Fruit fly (Drosophila melanogaster) whole organism, embryonic: ENCODE measurements around the gene CG32354.

ENCODE experiments used
- CG11723 ChIP-seq: fragments of 200-800 bp; sonication (Bioruptor generic); optimal IDR thresholded peaks from 2 replicates; lab custom pipeline; 2017; ENCODE audit warnings: missing biosample characterization, mild to moderate bottlenecking, missing genetic modification characterization
- CG18764 ChIP-seq: fragments of 200-800 bp; sonication (Bioruptor generic); optimal IDR thresholded peaks from 3 replicates; lab custom pipeline; 2016; ENCODE audit warnings: missing biosample characterization, missing genetic modification characterization
- CG2199 ChIP-seq: fragments of 200-800 bp; sonication (Bioruptor generic); IDR thresholded peaks from 3 replicates; pipeline ENCODE4 v1.3.6; 2022; ENCODE audit warnings: missing biosample characterization, missing genetic modification characterization
- CG32772 ChIP-seq: fragments of 200-800 bp; sonication (Bioruptor generic); IDR thresholded peaks from 2 replicates; pipeline ENCODE4 v1.3.6; 2022; ENCODE audit warnings: missing biosample characterization, missing genetic modification characterization
- CG4730 ChIP-seq: fragments of 200-800 bp; sonication (Bioruptor generic); IDR thresholded peaks from 2 replicates; pipeline ENCODE4 v1.3.6; 2022; ENCODE audit warnings: missing biosample characterization, missing genetic modification characterization
- Dfd ChIP-seq, 2 experiments: fragments of >200 bp; optimal IDR thresholded peaks; 2 replicates each; lab custom pipeline; 2017; ENCODE audit warnings: missing biosample characterization in 2 of 2, missing genetic modification characterization in 2 of 2
- Fer1 ChIP-seq: fragments of 200-800 bp; sonication (Bioruptor generic); optimal IDR thresholded peaks from 2 replicates; lab custom pipeline; 2017; ENCODE audit warnings: missing biosample characterization, mild to moderate bottlenecking, missing genetic modification characterization
- HLH54F ChIP-seq: fragments of 200-800 bp; sonication (Bioruptor generic); optimal IDR thresholded peaks from 3 replicates; lab custom pipeline; 2016; ENCODE audit warnings: missing biosample characterization, missing genetic modification characterization
- cwo ChIP-seq: fragments of 200-800 bp; sonication (Bioruptor generic); optimal IDR thresholded peaks from 3 replicates; lab custom pipeline; 2017; ENCODE audit warnings: missing biosample characterization, missing genetic modification characterization, mild to moderate bottlenecking, moderate library complexity, missing genetic modification reagents
- eve ChIP-seq, 2 experiments: fragments of >200 bp; optimal IDR thresholded peaks; 2 replicates each; lab custom pipeline; 2017; ENCODE audit warnings: missing biosample characterization in 2 of 2, missing genetic modification characterization in 2 of 2
- mam ChIP-seq: fragments of 200-800 bp; sonication (Bioruptor generic); optimal IDR thresholded peaks from 3 replicates; lab custom pipeline; 2016; ENCODE audit warnings: missing biosample characterization, missing genetic modification characterization
- pnt ChIP-seq: fragments of 200-800 bp; sonication (Bioruptor generic); optimal IDR thresholded peaks from 3 replicates; lab custom pipeline; 2016; ENCODE audit warnings: missing biosample characterization, missing genetic modification characterization
- repo ChIP-seq: fragments of 200-800 bp; sonication (Bioruptor generic); optimal IDR thresholded peaks from 2 replicates; lab custom pipeline; 2016; ENCODE audit warnings: missing biosample characterization, missing genetic modification characterization

DNA sequence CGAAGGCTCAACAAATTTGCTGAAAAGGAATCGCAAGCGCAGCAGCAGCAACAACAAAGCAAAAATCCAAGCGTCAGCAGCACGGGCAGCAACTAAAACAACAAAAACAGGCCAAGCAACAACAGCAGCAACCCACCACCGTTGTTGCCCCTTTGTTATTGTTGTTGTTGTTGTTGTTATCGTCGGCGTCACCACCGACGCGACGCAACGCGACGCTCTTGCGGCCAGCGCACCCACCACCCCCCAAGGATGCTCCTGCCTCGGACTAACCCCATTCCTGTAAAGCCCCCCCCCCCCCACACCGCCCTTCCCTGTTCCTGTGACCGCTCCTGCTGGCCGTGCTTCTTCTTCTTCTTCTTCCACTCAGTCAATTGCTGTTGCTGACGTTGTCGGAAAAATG is 28.7 kb upstream of the CG32354 start:
- no peak for TF ChIP-seq CG18764 (GFP tag; lab: Kevin White, UChicago)
- TF ChIP-seq CG32772: no peak
- TF ChIP-seq CG4730 (GFP tag; lab: Robert Waterston, UW): no peak
- TF ChIP-seq repo (GFP tag; lab: Kevin White, UChicago): no peak
- no peak for TF ChIP-seq cwo (GFP tag; lab: Kevin White, UChicago)
- TF ChIP-seq eve (GFP tag; optimal IDR thresholded peaks at IDR 0.05; lab: Kevin White, UChicago): no peak
- no peak for TF ChIP-seq pnt (GFP tag; lab: Kevin White, UChicago)
- peak; percentile 31; the same call in 1 of the 3 replicates for TF ChIP-seq CG2199 (GFP tag; lab: Robert Waterston, UW)
- no peak for TF ChIP-seq mam
- no peak for TF ChIP-seq HLH54F (GFP tag; lab: Kevin White, UChicago)
- TF ChIP-seq Dfd (GFP tag; optimal IDR thresholded peaks at IDR 0.05; lab: Kevin White, UChicago): no peak
- no peak for TF ChIP-seq Fer1
- no peak for TF ChIP-seq CG11723 (GFP tag; lab: Kevin White, UChicago)
